Worm (Caenorhabditis elegans): Measurements from ENCODE around the gene K10C2.8.

DNA sequence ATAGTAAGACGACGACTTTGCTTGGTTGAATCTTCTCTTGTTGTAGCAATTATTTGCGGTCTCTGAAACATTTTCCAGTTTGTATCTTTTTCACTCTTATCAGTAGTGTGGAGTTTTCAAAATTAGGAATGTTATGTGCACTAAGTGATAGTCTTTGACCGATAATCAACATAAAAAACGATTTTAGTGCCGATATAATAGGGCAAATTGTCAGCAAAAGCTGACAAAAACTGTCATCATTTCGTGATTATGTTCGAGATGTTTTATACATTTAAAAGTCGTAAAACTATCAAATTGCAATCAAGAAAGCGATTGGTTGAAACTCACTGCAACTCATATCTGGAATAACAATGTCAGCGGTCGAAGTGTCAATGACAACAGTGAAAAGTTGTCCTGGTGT, 7.8 kb upstream of the K10C2.8 start:
- TF ChIP-seq alr-1 (tag; optimal IDR thresholded peaks at IDR 0.05; ENCODE audit: borderline replicate concordance): no peak
- TF ChIP-seq nhr-237 (tag; optimal IDR thresholded peaks at IDR 0.05): no peak
- no peak for TF ChIP-seq snpc-4 (tag; optimal IDR thresholded peaks at IDR 0.05)
- no peak for TF ChIP-seq ztf-11 (tag; optimal IDR thresholded peaks at IDR 0.05)
- no peak for TF ChIP-seq nhr-11 (tag; optimal IDR thresholded peaks at IDR 0.05)
- TF ChIP-seq nhr-77 (tag; optimal IDR thresholded peaks at IDR 0.05): no peak
- TF ChIP-seq aha-1 (tag; optimal IDR thresholded peaks at IDR 0.05): no peak
- TF ChIP-seq ceh-82 (tag; optimal IDR thresholded peaks at IDR 0.05): no peak
- no peak for TF ChIP-seq ets-5 (GFP tag; IDR thresholded peaks at IDR 0.05)
- no peak for TF ChIP-seq mdl-1 (tag; optimal IDR thresholded peaks at IDR 0.05)
- no peak for TF ChIP-seq blmp-1 (tag; optimal IDR thresholded peaks at IDR 0.05)
- no peak for TF ChIP-seq efl-1 (optimal IDR thresholded peaks at IDR 0.05)
- TF ChIP-seq efl-1 (GFP tag; optimal IDR thresholded peaks at IDR 0.05 in 1 of 2): no peak
